Worm (Caenorhabditis elegans) whole organism, early embryonic: Measurements from ENCODE around the gene gmpr-1.

ENCODE experiments used
- B0310.2 ChIP-seq: sonication (generic microtip); optimal IDR thresholded peaks from 2 replicates; lab custom pipeline; 2016; ENCODE audit warnings: mild to moderate bottlenecking, missing genetic modification characterization, missing compliant biosample characterization
- ceh-13 ChIP-seq: fragments of 200-800 bp; sonication (Bioruptor generic); optimal IDR thresholded peaks from 2 replicates; lab custom pipeline; 2018; ENCODE audit warnings: mild to moderate bottlenecking, missing genetic modification characterization, missing compliant biosample characterization

- TF ChIP-seq B0310.2 (tag; lab: Kevin White, UChicago), result no peak
- no peak for TF ChIP-seq ceh-13
Observed at ce11 chrV:4360018-4360417, 11.2 kb downstream of the gmpr-1 start.
